Worm (Caenorhabditis elegans) whole organism, L3 larva: ENCODE data around the gene fbxb-115.

ENCODE experiments used
- R02D3.7 ChIP-seq: fragments of 150-350 bp; optimal IDR thresholded peaks from 2 replicates; lab custom pipeline; 2014; ENCODE audit warnings: missing biosample characterization, missing genetic modification characterization
- aly-2 ChIP-seq: fragments of 150-350 bp; optimal IDR thresholded peaks from 2 replicates; lab custom pipeline; 2014; ENCODE audit warnings: missing biosample characterization, missing genetic modification characterization
- ama-1 ChIP-seq: fragments of 150-350 bp; optimal IDR thresholded peaks from 2 replicates; lab custom pipeline; 2018
- ceh-28 ChIP-seq: fragments of 150-350 bp; optimal IDR thresholded peaks from 2 replicates; lab custom pipeline; 2014; ENCODE audit warnings: missing biosample characterization, missing genetic modification reagents, missing genetic modification characterization
- ceh-82 ChIP-seq: fragments of 150-350 bp; optimal IDR thresholded peaks from 2 replicates; lab custom pipeline; 2014; ENCODE audit warnings: missing biosample characterization, missing genetic modification characterization
- daf-12 ChIP-seq: fragments of 150-350 bp; optimal IDR thresholded peaks from 2 replicates; lab custom pipeline; 2014; ENCODE audit warnings: missing biosample characterization, missing genetic modification reagents, missing genetic modification characterization
- elt-1 ChIP-seq: fragments of 150-350 bp; optimal IDR thresholded peaks from 2 replicates; lab custom pipeline; 2014; ENCODE audit warnings: missing biosample characterization, missing genetic modification characterization
- elt-2 ChIP-seq: sonication (generic microtip); optimal IDR thresholded peaks from 2 replicates; lab custom pipeline; 2016; ENCODE audit warnings: missing genetic modification reagents, mild to moderate bottlenecking, missing genetic modification characterization, missing compliant biosample characterization
- eor-1 ChIP-seq, 2 experiments: fragments of 150-350 bp; optimal IDR thresholded peaks; 2 replicates each; lab custom pipeline; 2014 to 2018; ENCODE audit warnings: missing biosample characterization in 2 of 2, missing genetic modification characterization in 2 of 2
- fkh-10 ChIP-seq: sonication (generic microtip); optimal IDR thresholded peaks from 2 replicates; lab custom pipeline; 2017; ENCODE audit warnings: missing biosample characterization, missing genetic modification reagents, missing genetic modification characterization
- fkh-2 ChIP-seq: fragments of 150-350 bp; optimal IDR thresholded peaks from 2 replicates; lab custom pipeline; 2014; ENCODE audit warnings: missing biosample characterization, missing genetic modification reagents, missing genetic modification characterization
- fos-1 ChIP-seq: fragments of 150-350 bp; optimal IDR thresholded peaks from 2 replicates; lab custom pipeline; 2014; ENCODE audit warnings: missing biosample characterization, missing genetic modification characterization
- jun-1 ChIP-seq: fragments of 150-350 bp; optimal IDR thresholded peaks from 2 replicates; lab custom pipeline; 2014; ENCODE audit warnings: missing biosample characterization, missing genetic modification reagents, missing genetic modification characterization
- lin-15B ChIP-seq: fragments of 150-350 bp; optimal IDR thresholded peaks from 2 replicates; lab custom pipeline; 2014; ENCODE audit warnings: missing biosample characterization, missing genetic modification characterization
- lin-39 ChIP-seq: fragments of 150-350 bp; optimal IDR thresholded peaks from 2 replicates; lab custom pipeline; 2018; ENCODE audit warnings: missing biosample characterization, missing genetic modification reagents, missing genetic modification characterization
- lsy-12 ChIP-seq: sonication (generic microtip); optimal IDR thresholded peaks from 2 replicates; lab custom pipeline; 2016; ENCODE audit warnings: mild to moderate bottlenecking, missing genetic modification characterization, missing compliant biosample characterization
- mdl-1 ChIP-seq: fragments of 150-350 bp; optimal IDR thresholded peaks from 2 replicates; lab custom pipeline; 2014; ENCODE audit warnings: missing biosample characterization, missing genetic modification characterization
- mml-1 ChIP-seq: fragments of 150-350 bp; sonication (generic microtip); optimal IDR thresholded peaks from 3 replicates; lab custom pipeline; 2014; ENCODE audit warnings: missing biosample characterization, missing genetic modification characterization
- nfya-1 ChIP-seq: sonication (generic microtip); optimal IDR thresholded peaks from 2 replicates; lab custom pipeline; 2017; ENCODE audit warnings: missing genetic modification characterization, mild to moderate bottlenecking, missing compliant biosample characterization, antibody characterized with exemption, moderate library complexity; ENCODE audit not compliant: insufficient read depth
- nhr-11 ChIP-seq: fragments of 150-350 bp; optimal IDR thresholded peaks from 2 replicates; lab custom pipeline; 2014; ENCODE audit warnings: missing biosample characterization, missing genetic modification characterization
- nhr-12 ChIP-seq: fragments of 150-350 bp; optimal IDR thresholded peaks from 2 replicates; lab custom pipeline; 2014; ENCODE audit warnings: missing biosample characterization, missing genetic modification characterization
- nhr-23 ChIP-seq: fragments of 150-350 bp; optimal IDR thresholded peaks from 2 replicates; lab custom pipeline; 2014; ENCODE audit warnings: missing biosample characterization, missing genetic modification reagents, missing genetic modification characterization
- nhr-25 ChIP-seq: sonication (generic microtip); optimal IDR thresholded peaks from 2 replicates; lab custom pipeline; 2017; ENCODE audit warnings: missing biosample characterization, missing genetic modification characterization
- nhr-28 ChIP-seq: fragments of 150-350 bp; optimal IDR thresholded peaks from 2 replicates; lab custom pipeline; 2014; ENCODE audit warnings: missing biosample characterization, missing genetic modification characterization
- nhr-43 ChIP-seq: sonication (generic microtip); optimal IDR thresholded peaks from 2 replicates; lab custom pipeline; 2016; ENCODE audit warnings: mild to moderate bottlenecking, missing genetic modification characterization, missing compliant biosample characterization; ENCODE audit not compliant: poor library complexity, severe bottlenecking
- nhr-67 ChIP-seq: fragments of 150-350 bp; optimal IDR thresholded peaks from 2 replicates; lab custom pipeline; 2014; ENCODE audit warnings: missing biosample characterization, missing genetic modification characterization
- nhr-77 ChIP-seq: fragments of 150-350 bp; optimal IDR thresholded peaks from 2 replicates; lab custom pipeline; 2014; ENCODE audit warnings: missing biosample characterization, missing genetic modification characterization
- pha-4 ChIP-seq: fragments of 150-350 bp; optimal IDR thresholded peaks from 2 replicates; lab custom pipeline; 2014; ENCODE audit warnings: missing biosample characterization, missing genetic modification reagents, missing genetic modification characterization
- pqm-1 ChIP-seq: fragments of 150-350 bp; optimal IDR thresholded peaks from 2 replicates; lab custom pipeline; 2017; ENCODE audit warnings: missing biosample characterization, missing genetic modification characterization, inconsistent platforms
- sea-2 ChIP-seq: fragments of 150-350 bp; sonication (generic microtip); optimal IDR thresholded peaks from 4 replicates; lab custom pipeline; 2014; ENCODE audit warnings: missing biosample characterization, missing genetic modification reagents, missing genetic modification characterization
- skn-1 ChIP-seq: fragments of 150-350 bp; optimal IDR thresholded peaks from 2 replicates; lab custom pipeline; 2014; ENCODE audit warnings: missing biosample characterization, missing genetic modification characterization
- tbx-2 ChIP-seq: sonication (generic microtip); optimal IDR thresholded peaks from 2 replicates; lab custom pipeline; 2016; ENCODE audit warnings: mild to moderate bottlenecking, missing genetic modification characterization, missing compliant biosample characterization
- zag-1 ChIP-seq: fragments of 150-350 bp; optimal IDR thresholded peaks from 2 replicates; lab custom pipeline; 2014; ENCODE audit warnings: missing biosample characterization, missing genetic modification characterization
- ztf-4 ChIP-seq: fragments of 150-350 bp; optimal IDR thresholded peaks from 2 replicates; lab custom pipeline; 2014; ENCODE audit warnings: missing biosample characterization, missing genetic modification characterization

fbxb-115 gene

ce11 chrV:19203299-19203698 is 36.7 kb downstream of the fbxb-115 start, which contains the start of gene Y39B6A.1:
Gene Y39B6A.1, minus strand, starts transcription at chrV:19203607.
- peak; percentile 81 for TF ChIP-seq elt-2 (tag; lab: Kevin White, UChicago)
- no peak for TF ChIP-seq tbx-2 (tag; lab: Kevin White, UChicago)
- TF ChIP-seq pqm-1 (tag; lab: Kevin White, UChicago): peak; percentile 68
- TF ChIP-seq, all 47 proteins: peak for 2

- TF ChIP-seq eor-1 (tag; optimal IDR thresholded peaks at IDR 0.05; lab: Kevin White, UChicago) (no peak), ama-1 (lab: Kevin White, UChicago) (no peak), nhr-28 (tag; lab: Kevin White, UChicago) (no peak), nhr-43 (tag; lab: Kevin White, UChicago) (no peak), R02D3.7 (no peak), nhr-77 (tag; lab: Kevin White, UChicago) (no peak), nhr-23 (tag; lab: Kevin White, UChicago) (no peak), skn-1 (tag; lab: Kevin White, UChicago) (no peak), ceh-82 (tag; lab: Kevin White, UChicago) (no peak), pqm-1 (tag; lab: Kevin White, UChicago) (no peak), fkh-10 (GFP tag; lab: Kevin White, UChicago) (no peak), nhr-12 (tag; lab: Kevin White, UChicago) (no peak)
These were observed 37.2 kb downstream of the fbxb-115 start for ce11 chrV:19202800-19203199.

DNA sequence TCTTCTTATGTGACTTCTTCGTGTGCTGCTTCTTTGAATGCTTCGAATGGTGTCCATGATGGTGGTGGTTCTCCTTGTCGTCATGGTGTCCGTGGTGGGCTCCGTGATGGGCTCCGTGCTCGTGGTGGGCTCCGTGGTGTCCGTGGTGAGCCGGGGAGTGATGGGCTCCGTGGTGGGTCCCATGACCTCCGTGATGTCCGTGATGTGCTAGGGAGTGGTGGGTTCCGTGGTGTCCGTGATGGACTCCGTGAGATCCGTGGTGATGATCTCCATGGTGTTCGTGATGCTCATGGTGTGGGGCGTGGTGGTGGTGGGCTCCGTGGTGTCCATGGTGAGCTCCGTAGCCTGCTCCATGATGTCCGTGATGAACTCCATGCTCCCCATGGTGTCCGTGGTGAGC is 38.8 kb downstream of the fbxb-115 start:
- TF ChIP-seq fkh-2 (tag; lab: Kevin White, UChicago): no peak
- TF ChIP-seq sea-2: no peak
- TF ChIP-seq elt-1 (tag; lab: Kevin White, UChicago): no peak
- TF ChIP-seq aly-2 (tag; lab: Kevin White, UChicago): no peak
- no peak for TF ChIP-seq ztf-4
- TF ChIP-seq lin-39 (tag; lab: Kevin White, UChicago): no peak
- no peak for TF ChIP-seq nhr-43 (tag; lab: Kevin White, UChicago)
- TF ChIP-seq jun-1 (tag; lab: Kevin White, UChicago): no peak
- TF ChIP-seq, all 47 proteins: peak for 0

- TF ChIP-seq pqm-1 (tag; lab: Kevin White, UChicago): peak; percentile 8
- no peak for TF ChIP-seq fos-1 (tag; lab: Kevin White, UChicago)
- peak; percentile 97 for TF ChIP-seq R02D3.7
- no peak for TF ChIP-seq nhr-28 (tag; lab: Kevin White, UChicago)
- TF ChIP-seq fkh-10 (GFP tag; lab: Kevin White, UChicago): peak; percentile 1
- no peak for TF ChIP-seq nhr-11 (tag; lab: Kevin White, UChicago)
- peak; percentile 0 for TF ChIP-seq ceh-28 (tag; lab: Kevin White, UChicago)
- TF ChIP-seq nfya-1 (tag; lab: Kevin White, UChicago): peak; percentile 23
- no peak for TF ChIP-seq ama-1 (lab: Kevin White, UChicago)
- TF ChIP-seq mdl-1: no peak
- no peak for TF ChIP-seq zag-1 (tag; lab: Kevin White, UChicago)
- no peak for TF ChIP-seq eor-1 (tag; optimal IDR thresholded peaks at IDR 0.05; lab: Kevin White, UChicago)
- TF ChIP-seq skn-1 (tag; lab: Kevin White, UChicago): no peak
- TF ChIP-seq nhr-23 (tag; lab: Kevin White, UChicago): no peak
- TF ChIP-seq aly-2 (tag; lab: Kevin White, UChicago): no peak
- TF ChIP-seq sea-2: no peak
- no peak for TF ChIP-seq nhr-25 (tag; lab: Kevin White, UChicago)
- no peak for TF ChIP-seq mml-1 (tag; lab: Kevin White, UChicago)
- TF ChIP-seq nhr-77 (tag; lab: Kevin White, UChicago): no peak
- no peak for TF ChIP-seq tbx-2 (tag; lab: Kevin White, UChicago)
- no peak for TF ChIP-seq lsy-12 (tag; lab: Kevin White, UChicago)
- TF ChIP-seq nhr-67 (tag; lab: Kevin White, UChicago): no peak
- no peak for TF ChIP-seq nhr-43 (tag; lab: Kevin White, UChicago)
- TF ChIP-seq ceh-82 (tag; lab: Kevin White, UChicago): no peak
- TF ChIP-seq pha-4: peak; percentile 8
- TF ChIP-seq lin-15B: peak; percentile 74
- TF ChIP-seq daf-12: no peak
- peak; percentile 25 for TF ChIP-seq elt-2 (tag; lab: Kevin White, UChicago)
These were observed 49.9 kb downstream of the fbxb-115 start, which contains the start of the genes Y39B6A.3 and pph-5 for ce11 chrV:19189963-19190597. Gene Y39B6A.3, minus strand, starts transcription at chrV:19190013. Gene pph-5, plus strand, starts transcription at chrV:19190547.
